Worm (Caenorhabditis elegans) whole organism, L1 larva: ENCODE results near the gene C35A5.11.
A peak's percentile ranks its signal among the peaks of the same experiment; 100 is the strongest.

Experiments used
- dpl-1 ChIP-seq, 3 experiments: fragments of 150-350 bp in 2 of 3; sonication (generic microtip) in 1 of 3; optimal IDR thresholded peaks; 2 replicates each; lab custom pipeline; 2014 to 2017; ENCODE audit warnings: missing biosample characterization in 3 of 3, missing genetic modification characterization in 3 of 3, missing genetic modification reagents in 3 of 3
- lin-15B ChIP-seq: fragments of 150-350 bp; sonication (generic microtip); optimal IDR thresholded peaks from 3 replicates; lab custom pipeline; 2014; ENCODE audit warnings: missing biosample characterization, missing genetic modification characterization

- TF ChIP-seq dpl-1 (GFP tag; optimal IDR thresholded peaks at IDR 0.05; lab: Kevin White, UChicago) (peak; percentile 96 to 97 (median 97)), lin-15B (peak; percentile 79)
Measured at ce11 chrV:10536808-10537207, 33.9 kb upstream of the C35A5.11 start.
